Fruit fly (Drosophila melanogaster): ENCODE results near the gene CG5498.

DNA sequence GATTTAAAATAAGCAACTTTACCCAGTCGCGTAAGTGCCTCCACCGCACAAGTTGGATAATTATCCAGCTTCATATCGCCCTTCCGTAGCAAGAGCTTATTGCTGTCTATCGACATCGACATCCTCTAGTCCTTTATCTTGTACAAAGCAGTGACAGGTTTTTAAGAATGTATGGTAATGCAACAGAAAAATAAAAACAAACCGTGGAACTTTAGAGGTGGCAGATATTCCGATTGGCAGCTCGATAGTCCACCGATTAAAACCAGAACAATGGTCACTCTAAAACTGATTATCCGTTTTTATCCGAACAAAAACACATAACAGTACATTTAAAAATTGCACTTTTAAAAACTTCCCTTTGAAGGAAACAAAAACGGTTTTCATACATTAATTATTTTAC is 43.5 kb upstream of the CG5498 start, which contains the start of gene CG5274:
- TF ChIP-seq CG6276 (GFP tag; optimal IDR thresholded peaks at IDR 0.05) (no peak), Eip93F (GFP tag; optimal IDR thresholded peaks at IDR 0.05) (no peak), Gug (GFP tag; IDR thresholded peaks at IDR 0.05) (no peak), Hr39 (GFP tag; optimal IDR thresholded peaks at IDR 0.05) (no peak), Smox (GFP tag; optimal IDR thresholded peaks at IDR 0.05) (no peak), esn (GFP tag; optimal IDR thresholded peaks at IDR 0.05) (no peak)
